Worm (Caenorhabditis elegans): ENCODE measurements around the gene daf-12.

DNA sequence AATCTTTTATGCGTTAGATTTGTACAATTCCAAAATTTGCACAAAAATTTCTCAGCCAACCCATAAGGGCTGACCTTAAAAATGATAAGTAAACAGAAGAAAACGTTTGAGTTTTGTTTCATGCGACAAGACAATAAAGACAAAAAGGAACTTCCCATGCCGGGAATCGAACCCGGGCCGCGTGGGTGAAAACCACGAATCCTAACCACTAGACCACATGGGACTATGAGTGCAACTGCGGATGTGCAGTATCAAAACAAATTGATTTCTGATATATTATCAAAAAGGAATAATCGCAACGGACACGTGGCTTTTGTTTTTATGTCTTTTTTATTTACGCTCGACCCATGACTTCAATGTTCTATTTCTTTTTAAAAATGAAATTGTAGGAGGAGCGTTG is 31.2 kb downstream of the daf-12 start:
- TF ChIP-seq hmbx-1 (tag; optimal IDR thresholded peaks at IDR 0.05) (no peak), ama-1 (optimal IDR thresholded peaks at IDR 0.05) (no peak), tbx-11 (GFP tag; IDR thresholded peaks at IDR 0.05) (no peak)

All from whole organism, early embryonic.